Fruit fly (Drosophila melanogaster): Measurements from ENCODE around the gene CG1387.

Gene CG1387

DNA sequence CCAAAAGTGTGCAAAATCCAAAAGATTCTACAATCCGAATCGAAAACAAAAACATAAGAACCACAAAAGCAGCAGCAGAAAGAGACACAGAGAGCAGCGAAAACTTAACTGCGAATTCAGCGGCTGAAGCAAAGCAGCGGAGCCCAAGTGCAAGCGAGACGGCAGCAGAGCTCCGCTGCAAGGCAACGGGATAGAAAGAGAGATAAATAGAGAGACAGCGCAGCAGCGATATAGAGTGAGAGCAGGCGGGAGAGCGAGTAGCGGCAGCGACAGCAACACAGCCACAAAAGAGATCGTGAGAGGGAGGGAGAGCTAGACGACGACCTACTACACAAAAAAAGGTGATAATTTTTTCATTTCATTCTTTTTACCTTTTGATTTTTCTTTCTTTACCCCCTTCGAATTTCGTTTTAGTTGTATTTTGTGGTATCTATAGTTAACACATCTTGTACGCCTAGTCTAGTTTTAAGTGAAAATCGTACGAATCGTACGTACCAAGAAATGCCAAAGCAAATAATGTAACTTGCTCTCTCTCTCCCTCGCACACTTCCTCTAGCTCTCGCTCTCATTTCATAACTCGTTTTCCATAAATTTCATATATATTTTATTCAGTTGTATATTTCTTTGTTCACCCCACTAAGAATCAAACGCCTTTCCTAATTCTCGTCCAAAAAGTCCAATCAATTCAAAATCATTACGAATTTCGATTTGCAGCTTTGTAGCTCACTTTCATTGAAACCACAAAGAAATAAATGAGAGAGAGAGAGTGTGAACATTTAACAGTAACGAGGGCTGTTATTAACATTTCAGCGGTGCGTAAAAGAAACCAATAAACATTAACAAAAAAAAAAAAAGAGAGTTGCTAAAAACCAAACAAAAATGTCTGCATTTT, 25.0 kb downstream of the CG1387 start (continued):
- no peak for TF ChIP-seq Hand (GFP tag; optimal IDR thresholded peaks at IDR 0.05)
- no peak for TF ChIP-seq CG7372 (GFP tag; IDR thresholded peaks at IDR 0.05)
- TF ChIP-seq ssp (GFP tag; IDR thresholded peaks at IDR 0.05), result no peak
- no peak for TF ChIP-seq CG7786 (GFP tag; optimal IDR thresholded peaks at IDR 0.05)
- TF ChIP-seq CG15514 (GFP tag; optimal IDR thresholded peaks at IDR 0.05), result no peak
- TF ChIP-seq amos (GFP tag; IDR thresholded peaks at IDR 0.05; ENCODE audit: partially characterized antibody), result no peak
- TF ChIP-seq Nf-YC (tag; optimal IDR thresholded peaks at IDR 0.05), result no peak
- TF ChIP-seq gsb-n (tag; optimal IDR thresholded peaks at IDR 0.05), result no peak
- no peak for TF ChIP-seq CG4404 (GFP tag; IDR thresholded peaks at IDR 0.05)
- no peak for TF ChIP-seq Fer1 (GFP tag; optimal IDR thresholded peaks at IDR 0.05)
- TF ChIP-seq ERR (GFP tag; optimal IDR thresholded peaks at IDR 0.05), result no peak
- TF ChIP-seq tna (GFP tag; IDR thresholded peaks at IDR 0.05; ENCODE audit: partially characterized antibody), result no peak
- no peak for TF ChIP-seq CG12942 (GFP tag; optimal IDR thresholded peaks at IDR 0.05)
- no peak for TF ChIP-seq CG43689 (GFP tag; IDR thresholded peaks at IDR 0.05)
- TF ChIP-seq scrt (GFP tag; optimal IDR thresholded peaks at IDR 0.05), result no peak
- TF ChIP-seq vfl (GFP tag; optimal IDR thresholded peaks at IDR 0.05), result no peak
- TF ChIP-seq CG7357 (GFP tag; IDR thresholded peaks at IDR 0.05), result no peak
- no peak for TF ChIP-seq Ets65A (GFP tag)
- TF ChIP-seq ind (GFP tag; optimal IDR thresholded peaks at IDR 0.05), result no peak
- TF ChIP-seq Ssrp (tag; optimal IDR thresholded peaks at IDR 0.05), result no peak
- TF ChIP-seq Deaf1 (tag; optimal IDR thresholded peaks at IDR 0.05), result no peak
- no peak for TF ChIP-seq HHEX (GFP tag; optimal IDR thresholded peaks at IDR 0.05)
- TF ChIP-seq Taf1 (GFP tag; IDR thresholded peaks at IDR 0.05), result no peak
- TF ChIP-seq dati (GFP tag; IDR thresholded peaks at IDR 0.05), result no peak
- no peak for TF ChIP-seq HLH4C (GFP tag; IDR thresholded peaks at IDR 0.05; ENCODE audit: partially characterized antibody)
- TF ChIP-seq CG4282 (GFP tag; optimal IDR thresholded peaks at IDR 0.05), result no peak
- TF ChIP-seq CG11085 (GFP tag; IDR thresholded peaks at IDR 0.05), result peak; percentile 14; the same call in 1 of the 2 replicates
- no peak for TF ChIP-seq shn (GFP tag; optimal IDR thresholded peaks at IDR 0.05)
- no peak for TF ChIP-seq fd64A (GFP tag; optimal IDR thresholded peaks at IDR 0.05)
- peak; percentile 96 to 98 for TF ChIP-seq Trl (optimal IDR thresholded peaks at IDR 0.05)
- peak; percentile 22 for TF ChIP-seq Trl (GFP tag; optimal IDR thresholded peaks at IDR 0.05)
- TF ChIP-seq crp (GFP tag; optimal IDR thresholded peaks at IDR 0.05), result no peak
- TF ChIP-seq sqz (GFP tag; optimal IDR thresholded peaks at IDR 0.05), result peak; percentile 4
- TF ChIP-seq Med (GFP tag), result peak; percentile 47
- TF ChIP-seq Bgb (GFP tag; IDR thresholded peaks at IDR 0.05; ENCODE audit: partially characterized antibody), result no peak
- no peak for TF ChIP-seq CG31388 (GFP tag; optimal IDR thresholded peaks at IDR 0.05)
- TF ChIP-seq CG15011 (GFP tag; optimal IDR thresholded peaks at IDR 0.05), result no peak
- TF ChIP-seq H2.0 (GFP tag; IDR thresholded peaks at IDR 0.05), result no peak
- TF ChIP-seq CG7271 (tag; optimal IDR thresholded peaks at IDR 0.05), result no peak
- no peak for TF ChIP-seq CG8281 (tag; optimal IDR thresholded peaks at IDR 0.05)
- TF ChIP-seq luna (GFP tag; optimal IDR thresholded peaks at IDR 0.05), result no peak
- TF ChIP-seq ap (GFP tag; IDR thresholded peaks at IDR 0.05), result no peak
- no peak for TF ChIP-seq CG4424 (GFP tag; optimal IDR thresholded peaks at IDR 0.05)
- TF ChIP-seq CG14667 (GFP tag; IDR thresholded peaks at IDR 0.05), result no peak
- no peak for TF ChIP-seq Ravus (GFP tag; IDR thresholded peaks at IDR 0.05)
- TF ChIP-seq tgo (GFP tag; IDR thresholded peaks at IDR 0.05), result no peak
- no peak for TF ChIP-seq bcd (GFP tag; optimal IDR thresholded peaks at IDR 0.05)
- no peak for TF ChIP-seq Myb (GFP tag; optimal IDR thresholded peaks at IDR 0.05)
- no peak for TF ChIP-seq vnd (GFP tag; IDR thresholded peaks at IDR 0.05; ENCODE audit: partially characterized antibody)
- no peak for TF ChIP-seq CG33213 (GFP tag; optimal IDR thresholded peaks at IDR 0.05)
